Worm (Caenorhabditis elegans) whole organism, early embryonic: ENCODE measurements around the gene mdt-17.

Experiments
- B0310.2 ChIP-seq: sonication (generic microtip); optimal IDR thresholded peaks from 2 replicates; lab custom pipeline; 2016; ENCODE audit warnings: mild to moderate bottlenecking, missing genetic modification characterization, missing compliant biosample characterization
- F13C5.2 ChIP-seq: sonication (generic microtip); optimal IDR thresholded peaks from 2 replicates; lab custom pipeline; 2017; ENCODE audit warnings: mild to moderate bottlenecking, missing genetic modification characterization, inconsistent platforms, missing compliant biosample characterization
- aly-1 ChIP-seq: sonication (generic microtip); optimal IDR thresholded peaks from 2 replicates; lab custom pipeline; 2016; ENCODE audit warnings: missing genetic modification characterization, missing compliant biosample characterization
- ama-1 ChIP-seq: fragments of 150-350 bp; optimal IDR thresholded peaks from 2 replicates; lab custom pipeline; 2014
- ceh-13 ChIP-seq: fragments of 200-800 bp; sonication (Bioruptor generic); optimal IDR thresholded peaks from 2 replicates; lab custom pipeline; 2018; ENCODE audit warnings: mild to moderate bottlenecking, missing genetic modification characterization, missing compliant biosample characterization
- ceh-36 ChIP-seq: sonication (generic microtip); optimal IDR thresholded peaks from 2 replicates; lab custom pipeline; 2016; ENCODE audit warnings: missing genetic modification characterization, inconsistent platforms, missing compliant biosample characterization
- ets-7 ChIP-seq: sonication (generic microtip); optimal IDR thresholded peaks from 2 replicates; lab custom pipeline; 2016; ENCODE audit warnings: missing genotype, missing genetic modification characterization, missing compliant biosample characterization
- flt-1 ChIP-seq: fragments of 200-800 bp; sonication (Bioruptor generic); IDR thresholded peaks from 2 replicates; pipeline ENCODE4 v1.3.6; 2022; ENCODE audit warnings: missing genetic modification characterization, missing compliant biosample characterization
- hmbx-1 ChIP-seq: sonication (generic microtip); optimal IDR thresholded peaks from 2 replicates; lab custom pipeline; 2016; ENCODE audit warnings: mild to moderate bottlenecking, missing genetic modification characterization, missing compliant biosample characterization
- pes-1 ChIP-seq: fragments of 200-800 bp; sonication (Bioruptor generic); IDR thresholded peaks from 2 replicates; pipeline ENCODE4 v1.3.6; 2022; ENCODE audit warnings: missing genetic modification reagents, missing genetic modification characterization, missing compliant biosample characterization
- tbx-11 ChIP-seq: fragments of 200-800 bp; sonication (Bioruptor generic); IDR thresholded peaks from 2 replicates; pipeline ENCODE4 v1.3.6; 2022; ENCODE audit warnings: missing genetic modification characterization, missing compliant biosample characterization
- tbx-37 ChIP-seq: fragments of 200-800 bp; sonication (Bioruptor generic); conservative IDR thresholded peaks from 2 replicates; pipeline ENCODE4 v1.3.6; 2022; ENCODE audit warnings: missing genetic modification reagents, missing genetic modification characterization, missing compliant biosample characterization
- tra-4 ChIP-seq: sonication (generic microtip); optimal IDR thresholded peaks from 2 replicates; lab custom pipeline; 2017; ENCODE audit warnings: missing genetic modification characterization, missing compliant biosample characterization

- TF ChIP-seq ceh-36 (tag; lab: Kevin White, UChicago) (no peak), tbx-11 (no peak), hmbx-1 (tag; lab: Kevin White, UChicago) (no peak), pes-1 (GFP tag; lab: Robert Waterston, UW) (no peak), B0310.2 (tag; lab: Kevin White, UChicago) (no peak), ceh-13 (GFP tag; lab: Kevin White, UChicago) (no peak), F13C5.2 (no peak), ama-1 (no peak), flt-1 (GFP tag; lab: Robert Waterston, UW) (no peak), aly-1 (no peak), tbx-37 (GFP tag; lab: Robert Waterston, UW) (no peak), tra-4 (no peak), ets-7 (no peak)
Observed at ce11 chrV:20276923-20277322, 9.9 kb upstream of the mdt-17 start.
